Fruit fly (Drosophila melanogaster) whole organism, embryonic: ENCODE measurements around the gene CG11263.

Experiments
- Adf1 ChIP-seq: fragments of 200-800 bp; sonication (Bioruptor generic); IDR thresholded peaks from 2 replicates; pipeline ENCODE4 v1.3.6; 2022; ENCODE audit warnings: missing biosample characterization, missing genetic modification characterization
- B-H2 ChIP-seq: fragments of 200-800 bp; sonication (Bioruptor generic); optimal IDR thresholded peaks from 2 replicates; lab custom pipeline; 2018; ENCODE audit warnings: missing biosample characterization, mild to moderate bottlenecking, missing genetic modification characterization
- C15 ChIP-seq: fragments of 200-800 bp; sonication (Bioruptor generic); IDR thresholded peaks from 3 replicates; pipeline ENCODE4 v1.3.6; 2022; ENCODE audit warnings: missing biosample characterization, missing genetic modification characterization
- CG10654 ChIP-seq: fragments of 200-800 bp; sonication (Bioruptor generic); optimal IDR thresholded peaks from 2 replicates; lab custom pipeline; 2016; ENCODE audit warnings: missing biosample characterization, missing genetic modification characterization
- CG11085 ChIP-seq: fragments of 200-800 bp; sonication (Bioruptor generic); IDR thresholded peaks from 2 replicates; pipeline ENCODE4 v1.3.6; 2022; ENCODE audit warnings: missing biosample characterization, missing genetic modification characterization
- CG12104 ChIP-seq: fragments of 200-800 bp; sonication (Bioruptor generic); optimal IDR thresholded peaks from 3 replicates; lab custom pipeline; 2016; ENCODE audit warnings: missing biosample characterization, missing genetic modification characterization
- CG13287 ChIP-seq: fragments of 200-800 bp; sonication (Bioruptor generic); IDR thresholded peaks from 2 replicates; pipeline ENCODE4 v1.3.6; 2022; ENCODE audit warnings: missing biosample characterization, missing genetic modification characterization; ENCODE audit not compliant: partially characterized antibody
- CG14050 ChIP-seq: fragments of 200-800 bp; sonication (Bioruptor generic); IDR thresholded peaks from 3 replicates; pipeline ENCODE4 v1.3.6; 2022; ENCODE audit warnings: missing biosample characterization, missing genetic modification characterization
- CG15011 ChIP-seq: fragments of 200-800 bp; sonication (Bioruptor generic); optimal IDR thresholded peaks from 3 replicates; lab custom pipeline; 2018; ENCODE audit warnings: missing biosample characterization, mild to moderate bottlenecking, missing genetic modification characterization
- CG15479 ChIP-seq: fragments of 200-800 bp; sonication (Bioruptor generic); optimal IDR thresholded peaks from 3 replicates; lab custom pipeline; 2019; ENCODE audit warnings: missing biosample characterization, mild to moderate bottlenecking, missing genetic modification characterization, moderate library complexity
- CG1602 ChIP-seq: fragments of 200-800 bp; sonication (Bioruptor generic); optimal IDR thresholded peaks from 3 replicates; lab custom pipeline; 2016; ENCODE audit warnings: missing biosample characterization, missing genetic modification characterization
- CG17829 ChIP-seq: fragments of 200-800 bp; optimal IDR thresholded peaks from 2 replicates; lab custom pipeline; 2019; ENCODE audit warnings: missing biosample characterization, mild to moderate bottlenecking, missing genetic modification characterization, moderate library complexity
- CG30431 ChIP-seq: fragments of 200-800 bp; sonication (Bioruptor generic); optimal IDR thresholded peaks from 2 replicates; lab custom pipeline; 2017; ENCODE audit warnings: missing biosample characterization, missing genetic modification characterization
- CG32772 ChIP-seq: fragments of 200-800 bp; sonication (Bioruptor generic); IDR thresholded peaks from 2 replicates; pipeline ENCODE4 v1.3.6; 2022; ENCODE audit warnings: missing biosample characterization, missing genetic modification characterization
- CG4617 ChIP-seq: fragments of 200-800 bp; sonication (Bioruptor generic); optimal IDR thresholded peaks from 3 replicates; lab custom pipeline; 2016; ENCODE audit warnings: missing biosample characterization, missing genetic modification characterization, borderline replicate concordance
- CG5245 ChIP-seq: fragments of 200-800 bp; sonication (Bioruptor generic); optimal IDR thresholded peaks from 3 replicates; lab custom pipeline; 2016; ENCODE audit warnings: missing biosample characterization, missing genetic modification characterization
- CG9215 ChIP-seq: fragments of 200-800 bp; sonication (Bioruptor generic); IDR thresholded peaks from 2 replicates; pipeline ENCODE4 v1.3.6; 2022; ENCODE audit warnings: missing biosample characterization, missing genetic modification characterization
- CHES-1-like ChIP-seq: fragments of 200-800 bp; sonication (Bioruptor generic); optimal IDR thresholded peaks from 2 replicates; lab custom pipeline; 2016; ENCODE audit warnings: missing biosample characterization, missing genetic modification characterization
- D ChIP-seq, 2 experiments: fragments of 200-800 bp in 1 of 2; fragments of >200 bp in 1 of 2; sonication (Bioruptor generic) in 1 of 2; optimal IDR thresholded peaks; 2 replicates in 1 of 2; 3 replicates in 1 of 2; lab custom pipeline; 2017; ENCODE audit warnings: mild to moderate bottlenecking in 1 of 2, missing biosample characterization in 1 of 2, missing genetic modification characterization in 1 of 2, missing genetic modification reagents in 1 of 2
- Ets97D ChIP-seq: fragments of 200-800 bp; sonication (Bioruptor generic); optimal IDR thresholded peaks from 3 replicates; lab custom pipeline; 2016; ENCODE audit warnings: missing biosample characterization, missing genetic modification characterization
- Fer1 ChIP-seq: fragments of 200-800 bp; sonication (Bioruptor generic); optimal IDR thresholded peaks from 2 replicates; lab custom pipeline; 2017; ENCODE audit warnings: missing biosample characterization, mild to moderate bottlenecking, missing genetic modification characterization
- GATAe ChIP-seq: fragments of 200-800 bp; sonication (Bioruptor generic); conservative IDR thresholded peaks from 2 replicates; pipeline ENCODE4 v1.3.6; 2022; ENCODE audit warnings: missing biosample characterization, missing genetic modification characterization
- H15 ChIP-seq: fragments of 200-800 bp; sonication (Bioruptor generic); IDR thresholded peaks from 3 replicates; pipeline ENCODE4 v1.3.6; 2022; ENCODE audit warnings: missing biosample characterization, missing genetic modification characterization
- HLH3B ChIP-seq: fragments of 200-800 bp; sonication (Bioruptor generic); IDR thresholded peaks from 2 replicates; pipeline ENCODE4 v1.3.6; 2022; ENCODE audit warnings: missing biosample characterization, missing genetic modification characterization
- Hr78 ChIP-seq, 2 experiments: fragments of 200-800 bp in 1 of 2; fragments of >200 bp in 1 of 2; sonication (Bioruptor generic) in 1 of 2; optimal IDR thresholded peaks; 2 replicates each; lab custom pipeline; 2017 to 2019; ENCODE audit warnings: missing biosample characterization in 2 of 2, missing genetic modification characterization in 2 of 2, mild to moderate bottlenecking in 1 of 2, moderate library complexity in 1 of 2
- Mad ChIP-seq: fragments of 200-800 bp; sonication (Bioruptor generic); optimal IDR thresholded peaks from 2 replicates; lab custom pipeline; 2016; ENCODE audit warnings: missing biosample characterization, missing genetic modification characterization
- Neu2 ChIP-seq: fragments of 200-800 bp; sonication (Bioruptor generic); optimal IDR thresholded peaks from 3 replicates; lab custom pipeline; 2016; ENCODE audit warnings: missing biosample characterization, missing genetic modification characterization, borderline replicate concordance
- NfI ChIP-seq: fragments of 200-800 bp; sonication (Bioruptor generic); optimal IDR thresholded peaks from 3 replicates; lab custom pipeline; 2018; ENCODE audit warnings: missing biosample characterization, mild to moderate bottlenecking, missing genetic modification characterization, moderate library complexity
- Optix ChIP-seq: fragments of 200-800 bp; sonication (Bioruptor generic); IDR thresholded peaks from 3 replicates; pipeline ENCODE4 v1.3.6; 2022; ENCODE audit warnings: missing biosample characterization, missing genetic modification characterization
- Pdp1 ChIP-seq, 2 experiments: fragments of 200-800 bp; sonication (Bioruptor generic); optimal IDR thresholded peaks; 3 replicates each; lab custom pipeline; 2016; ENCODE audit warnings: missing biosample characterization in 2 of 2, missing genetic modification characterization in 2 of 2, mild to moderate bottlenecking in 1 of 2, moderate library complexity in 1 of 2
- Rfx ChIP-seq: fragments of 200-800 bp; sonication (Bioruptor generic); IDR thresholded peaks from 2 replicates; pipeline ENCODE4 v1.3.6; 2022; ENCODE audit warnings: missing biosample characterization, missing genetic modification characterization
- Six4 ChIP-seq: fragments of 200-800 bp; sonication (Bioruptor generic); optimal IDR thresholded peaks from 2 replicates; lab custom pipeline; 2016; ENCODE audit warnings: missing biosample characterization, missing genetic modification characterization
- Xrp1 ChIP-seq: fragments of 200-800 bp; sonication (Bioruptor generic); IDR thresholded peaks from 2 replicates; pipeline ENCODE4 v1.3.6; 2022; ENCODE audit warnings: missing biosample characterization, missing genetic modification characterization
- al ChIP-seq: fragments of 200-800 bp; sonication (Bioruptor generic); IDR thresholded peaks from 2 replicates; pipeline ENCODE4 v1.3.6; 2022; ENCODE audit warnings: missing biosample characterization, missing genetic modification characterization
- ase ChIP-seq: fragments of 200-800 bp; sonication (Bioruptor generic); IDR thresholded peaks from 3 replicates; pipeline ENCODE4 v1.3.6; 2022; ENCODE audit warnings: missing biosample characterization, missing genetic modification characterization
- chm ChIP-seq: fragments of 200-800 bp; sonication (Bioruptor generic); IDR thresholded peaks from 2 replicates; pipeline ENCODE4 v1.3.6; 2022; ENCODE audit warnings: missing biosample characterization, missing genetic modification characterization
- ci ChIP-seq: fragments of 200-800 bp; sonication (Bioruptor generic); IDR thresholded peaks from 3 replicates; pipeline ENCODE4 v1.3.6; 2022; ENCODE audit warnings: missing biosample characterization, missing genetic modification characterization
- dati ChIP-seq: fragments of 200-800 bp; sonication (Bioruptor generic); IDR thresholded peaks from 2 replicates; pipeline ENCODE4 v1.3.6; 2022; ENCODE audit warnings: missing biosample characterization, missing genetic modification characterization
- exex ChIP-seq: fragments of 200-800 bp; sonication (Bioruptor generic); optimal IDR thresholded peaks from 4 replicates; lab custom pipeline; 2018; ENCODE audit warnings: missing biosample characterization, mild to moderate bottlenecking, missing genetic modification characterization, moderate library complexity
- ftz-f1 ChIP-seq: fragments of 200-800 bp; sonication (Bioruptor generic); optimal IDR thresholded peaks from 2 replicates; lab custom pipeline; 2016; ENCODE audit warnings: missing biosample characterization, missing genetic modification characterization
- grau ChIP-seq: fragments of 200-800 bp; optimal IDR thresholded peaks from 3 replicates; lab custom pipeline; 2019; ENCODE audit warnings: missing biosample characterization, mild to moderate bottlenecking, missing genetic modification characterization, moderate library complexity
- gt ChIP-seq: fragments of 200-800 bp; sonication (Bioruptor generic); IDR thresholded peaks from 2 replicates; pipeline ENCODE4 v1.3.6; 2022; ENCODE audit warnings: missing biosample characterization, missing genetic modification characterization
- lov ChIP-seq, 2 experiments: fragments of 200-800 bp in 1 of 2; fragments of >200 bp in 1 of 2; sonication (Bioruptor generic) in 1 of 2; IDR thresholded peaks in 1 of 2; optimal IDR thresholded peaks in 1 of 2; 2 replicates in 1 of 2; 3 replicates in 1 of 2; pipeline versions ENCODE4 v1.3.6 to Lab custom; 2017 to 2022; ENCODE audit warnings: missing biosample characterization in 1 of 2, missing genetic modification characterization in 1 of 2
- nau ChIP-seq: fragments of 200-800 bp; sonication (Bioruptor generic); optimal IDR thresholded peaks from 3 replicates; lab custom pipeline; 2017; ENCODE audit warnings: missing biosample characterization, mild to moderate bottlenecking, missing genetic modification characterization, missing genetic modification reagents
- p53 ChIP-seq: fragments of 200-800 bp; sonication (Bioruptor generic); optimal IDR thresholded peaks from 2 replicates; lab custom pipeline; 2016; ENCODE audit warnings: missing biosample characterization, missing genetic modification characterization
- peb ChIP-seq: fragments of 200-800 bp; sonication (Bioruptor generic); IDR thresholded peaks from 2 replicates; pipeline ENCODE4 v1.3.6; 2022; ENCODE audit warnings: missing biosample characterization, missing genetic modification characterization
- schlank ChIP-seq: fragments of 200-800 bp; sonication (Bioruptor generic); optimal IDR thresholded peaks from 2 replicates; lab custom pipeline; 2018; ENCODE audit warnings: missing biosample characterization, mild to moderate bottlenecking, missing genetic modification characterization
- sens-2 ChIP-seq: fragments of 200-800 bp; sonication (Bioruptor generic); IDR thresholded peaks from 2 replicates; pipeline ENCODE4 v1.3.6; 2022; ENCODE audit warnings: missing biosample characterization, missing genetic modification characterization
- tap ChIP-seq: fragments of 200-800 bp; optimal IDR thresholded peaks from 3 replicates; lab custom pipeline; 2019; ENCODE audit warnings: missing biosample characterization, mild to moderate bottlenecking, missing genetic modification characterization, moderate library complexity
- tin ChIP-seq: fragments of 200-800 bp; sonication (Bioruptor generic); optimal IDR thresholded peaks from 3 replicates; lab custom pipeline; 2016; ENCODE audit warnings: missing biosample characterization, missing genetic modification characterization

CG11263 gene

dm6 chr3L:13017803-13018324, 11.2 kb downstream of the CG11263 start, which contains the start of the genes mRpL20 and Icmt (continued):
- TF ChIP-seq schlank (peak; percentile 85), H15 (GFP tag; lab: Robert Waterston, UW) (peak; percentile 96), HLH3B (GFP tag; lab: Robert Waterston, UW) (peak; percentile 97), Adf1 (GFP tag; lab: Robert Waterston, UW) (peak; percentile 82), ci (peak; percentile 94), exex (tag; lab: Kevin White, UChicago) (peak; percentile 63), Optix (no peak), Mad (GFP tag; lab: Kevin White, UChicago) (peak; percentile 41), CG4617 (GFP tag; lab: Kevin White, UChicago) (peak; percentile 54), GATAe (GFP tag; lab: Robert Waterston, UW) (peak; percentile 82), CG1602 (GFP tag; lab: Kevin White, UChicago) (peak; percentile 92), CG14050 (GFP tag; lab: Robert Waterston, UW) (peak; percentile 95), CG13287 (GFP tag; lab: Robert Waterston, UW) (peak; percentile 85), CG12104 (peak; percentile 72), ase (GFP tag; lab: Robert Waterston, UW) (peak; percentile 96), NfI (GFP tag; lab: Kevin White, UChicago) (peak; percentile 92), CG30431 (peak; percentile 76), CHES-1-like (GFP tag; lab: Kevin White, UChicago) (peak; percentile 19), CG5245 (GFP tag; lab: Kevin White, UChicago) (peak; percentile 40), sens-2 (GFP tag; lab: Robert Waterston, UW) (peak; percentile 80), grau (tag; lab: Kevin White, UChicago) (peak; percentile 100), dati (GFP tag; lab: Robert Waterston, UW) (peak; percentile 89), p53 (GFP tag; lab: Kevin White, UChicago) (no peak), B-H2 (GFP tag; lab: Kevin White, UChicago) (peak; percentile 93), CG15011 (GFP tag; lab: Kevin White, UChicago) (peak; percentile 69), CG15479 (GFP tag; lab: Kevin White, UChicago) (no peak), Xrp1 (peak; percentile 97), Fer1 (peak; percentile 85), peb (GFP tag; lab: Robert Waterston, UW) (peak; percentile 93), D (optimal IDR thresholded peaks at IDR 0.05; lab: Kevin White, UChicago) (no peak), D (GFP tag; optimal IDR thresholded peaks at IDR 0.05; lab: Kevin White, UChicago) (peak; percentile 64), Rfx (GFP tag; lab: Robert Waterston, UW) (peak; percentile 98), ftz-f1 (GFP tag; lab: Kevin White, UChicago) (no peak), tin (GFP tag; lab: Kevin White, UChicago) (peak; percentile 69), gt (GFP tag; lab: Robert Waterston, UW) (peak; percentile 93), Hr78 (GFP tag; optimal IDR thresholded peaks at IDR 0.05; lab: Kevin White, UChicago) (peak in 1 of 2 experiments; percentile 60), chm (peak; percentile 88), Ets97D (GFP tag; lab: Kevin White, UChicago) (peak; percentile 55), Pdp1 (GFP tag; optimal IDR thresholded peaks at IDR 0.05; lab: Kevin White, UChicago) (peak; percentile 71 to 78), tap (tag; lab: Kevin White, UChicago) (peak; percentile 88), Neu2 (no peak), CG11085 (GFP tag; lab: Robert Waterston, UW) (peak; percentile 94), C15 (GFP tag; lab: Robert Waterston, UW) (peak; percentile 93), CG17829 (tag; lab: Kevin White, UChicago) (peak; percentile 92), CG10654 (peak; percentile 76), CG32772 (GFP tag; lab: Robert Waterston, UW) (peak; percentile 97), nau (GFP tag; lab: Kevin White, UChicago) (peak; percentile 59), lov (optimal IDR thresholded peaks at IDR 0.05; lab: Kevin White, UChicago) (no peak), lov (GFP tag; IDR thresholded peaks at IDR 0.05; lab: Robert Waterston, UW) (peak; percentile 91), CG9215 (GFP tag; lab: Robert Waterston, UW) (peak; percentile 93), Six4 (GFP tag; lab: Kevin White, UChicago) (peak; percentile 85), al (GFP tag; lab: Robert Waterston, UW) (peak; percentile 95)
